Fruit fly (Drosophila melanogaster) S2 (cell line): ENCODE measurements around the gene He.

ENCODE experiments used
- CG8478 ChIP-seq: fragments of >200 bp; optimal IDR thresholded peaks from 2 replicates; lab custom pipeline; 2018
- CTCF ChIP-seq, 2 experiments: fragments of >200 bp; optimal IDR thresholded peaks; 2 replicates each; lab custom pipeline; 2018

He gene

DNA sequence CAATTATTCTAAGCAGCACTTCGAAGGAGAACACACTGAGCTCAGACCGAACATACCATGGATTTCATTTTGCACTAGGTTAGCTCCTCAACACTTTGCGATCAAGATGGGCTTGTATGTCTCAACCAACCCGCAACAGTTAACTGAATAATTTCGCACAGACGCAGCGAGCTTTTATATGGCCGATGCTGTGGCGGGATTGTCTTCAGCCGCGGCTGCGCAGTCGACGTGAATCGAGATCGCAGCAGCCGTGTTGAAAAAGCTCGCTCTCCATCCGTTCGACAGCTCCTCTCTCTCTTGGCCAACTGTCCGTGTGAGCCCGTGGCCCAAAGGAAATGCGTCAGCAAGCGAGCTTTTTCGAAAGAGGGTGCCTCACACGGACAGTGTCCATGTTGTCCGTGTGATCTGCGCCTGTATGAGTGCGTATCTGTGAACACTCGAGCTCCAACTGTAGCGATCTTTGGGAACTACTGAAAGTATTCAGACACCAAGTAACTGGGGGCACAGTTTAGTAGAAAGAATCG lies 38.1 kb downstream of the He start, which contains the start of gene Vajk2:
Vajk2 (minus strand) TSS at position 151 of the 524 bp plus-strand sequence.
- TF ChIP-seq CG8478 (lab: Kevin White, UChicago), result no peak
- TF ChIP-seq CTCF (optimal IDR thresholded peaks at IDR 0.05; lab: Kevin White, UChicago), result no peak

DNA sequence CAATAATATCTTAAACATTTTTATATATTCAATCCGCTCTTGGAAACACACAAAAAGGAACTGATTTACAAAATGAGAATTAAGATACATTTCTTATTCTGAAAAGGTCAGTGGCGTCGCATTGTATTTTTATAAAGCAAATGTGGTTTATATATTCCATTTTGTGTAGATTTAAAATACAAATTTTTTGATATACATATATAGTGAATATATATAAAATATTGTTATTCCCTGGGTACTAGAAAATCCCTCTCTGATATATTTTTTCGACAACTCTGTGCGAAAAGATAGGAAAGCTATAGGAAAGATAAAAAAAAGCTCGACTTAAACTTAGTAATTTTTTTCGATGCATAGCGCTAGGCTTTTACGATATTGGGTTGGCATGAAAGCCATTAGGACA lies 41.4 kb downstream of the He start, which contains the start of gene CG42711:
CG42711 (minus strand) TSS at position 45 of the 400 bp plus-strand sequence.
- no peak for TF ChIP-seq CTCF (optimal IDR thresholded peaks at IDR 0.05; lab: Kevin White, UChicago)
- no peak for TF ChIP-seq CG8478 (lab: Kevin White, UChicago)

DNA sequence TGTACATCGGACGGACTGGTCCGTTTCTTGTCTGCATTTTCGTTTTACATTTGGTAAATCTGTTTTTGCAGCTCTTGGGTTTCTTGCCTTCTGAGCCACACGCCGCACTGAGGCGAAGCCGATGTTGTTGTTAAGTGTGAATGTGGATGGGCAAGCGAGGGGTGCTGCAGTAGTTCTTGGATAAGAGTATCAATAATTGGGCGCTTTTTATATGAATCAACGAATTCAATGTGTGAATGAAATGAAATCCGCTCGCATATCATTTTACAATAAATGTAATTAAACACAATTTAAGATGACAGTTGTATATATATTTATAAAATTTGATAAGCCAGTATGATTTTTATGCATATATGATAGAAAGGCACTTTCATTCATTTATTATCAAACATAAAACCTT lies 44.3 kb downstream of the He start:
- TF ChIP-seq CG8478 (lab: Kevin White, UChicago) (no peak), CTCF (optimal IDR thresholded peaks at IDR 0.05; lab: Kevin White, UChicago) (no peak)

DNA sequence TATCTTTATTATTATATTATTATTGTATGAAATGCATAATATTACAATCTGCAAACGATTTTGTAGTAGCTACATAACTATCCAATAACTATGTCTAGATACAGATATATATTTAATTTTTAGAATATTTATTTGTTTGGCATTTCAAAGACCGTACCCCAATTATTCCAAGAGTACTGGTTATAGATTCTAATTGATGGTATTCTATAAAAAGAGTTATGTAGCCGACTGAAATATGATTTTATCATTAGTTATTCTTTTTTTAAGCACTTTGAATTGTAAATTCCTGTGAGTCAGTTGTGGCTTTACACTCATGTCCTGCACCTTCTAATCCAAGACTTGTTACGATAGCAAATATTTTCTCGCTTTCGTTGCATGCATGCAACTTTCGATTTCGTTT lies 47.0 kb downstream of the He start:
- no peak for TF ChIP-seq CG8478 (lab: Kevin White, UChicago)
- no peak for TF ChIP-seq CTCF (optimal IDR thresholded peaks at IDR 0.05; lab: Kevin White, UChicago)

DNA sequence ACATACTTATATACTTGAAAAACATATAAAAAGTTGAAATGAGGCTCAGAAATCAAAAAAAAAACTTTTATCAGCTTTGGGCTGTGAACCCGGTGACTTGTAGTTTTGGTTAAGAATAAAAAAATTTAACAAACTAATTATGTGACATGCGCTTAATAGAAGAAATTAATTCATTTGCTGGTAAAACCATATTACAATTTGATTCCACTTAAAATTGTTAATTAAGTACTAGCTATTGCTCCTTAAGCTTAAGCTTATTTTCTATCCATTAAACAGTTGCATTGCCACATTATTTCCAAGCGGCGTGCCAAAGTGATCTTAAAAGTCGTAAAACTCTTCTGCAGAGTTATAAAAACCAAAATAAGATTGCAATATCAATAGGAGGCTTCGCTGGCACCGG lies 48.8 kb downstream of the He start:
- TF ChIP-seq CG8478 (lab: Kevin White, UChicago), result no peak
- no peak for TF ChIP-seq CTCF (optimal IDR thresholded peaks at IDR 0.05; lab: Kevin White, UChicago)

DNA sequence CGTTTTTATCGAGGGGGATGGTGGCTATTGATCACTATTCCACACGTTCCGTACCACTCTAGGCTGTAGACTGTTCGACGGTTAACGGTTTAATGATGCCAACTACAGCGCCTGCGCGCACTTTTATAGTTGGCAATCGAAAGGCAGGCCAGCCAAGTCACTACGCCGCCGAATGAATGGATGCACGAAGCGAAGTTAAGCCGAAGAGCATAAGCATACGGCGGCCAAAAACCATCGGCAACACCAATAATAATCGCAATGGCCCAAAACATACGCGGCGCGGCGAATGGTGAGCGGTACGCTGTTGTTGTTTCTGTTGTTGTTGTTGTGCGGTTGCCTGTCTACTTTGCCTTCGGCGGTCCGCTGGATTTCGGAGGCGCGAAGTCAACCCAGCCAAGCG lies 49.3 kb downstream of the He start, which contains the start of gene Vajk1:
Vajk1 (minus strand) TSS at position 101 of the 400 bp plus-strand sequence.
- TF ChIP-seq CTCF (optimal IDR thresholded peaks at IDR 0.05; lab: Kevin White, UChicago), result no peak
- no peak for TF ChIP-seq CG8478 (lab: Kevin White, UChicago)
